Worm (Caenorhabditis elegans): ENCODE measurements around the gene F10G7.9.

Gene F10G7.9

ce11 chrII:4661278-4661677 is 45.0 kb downstream of the F10G7.9 start, which contains the start of gene T05A7.13:
TSS of gene T05A7.13 (minus strand) at chrII:4661378.
- TF ChIP-seq K02D7.2 (tag; optimal IDR thresholded peaks at IDR 0.05) (no peak), unc-55 (GFP tag; optimal IDR thresholded peaks at IDR 0.05) (no peak), sdc-2 (tag; optimal IDR thresholded peaks at IDR 0.05) (no peak), elt-2 (tag; optimal IDR thresholded peaks at IDR 0.05) (no peak), pros-1 (tag; optimal IDR thresholded peaks at IDR 0.05) (no peak), che-1 (tag; optimal IDR thresholded peaks at IDR 0.05) (no peak), ref-2 (tag; optimal IDR thresholded peaks at IDR 0.05) (no peak), pha-2 (tag; optimal IDR thresholded peaks at IDR 0.05) (no peak), pag-3 (tag; optimal IDR thresholded peaks at IDR 0.05; ENCODE audit: borderline replicate concordance) (no peak), sox-4 (tag; optimal IDR thresholded peaks at IDR 0.05) (no peak), pqm-1 (tag; optimal IDR thresholded peaks at IDR 0.05) (no peak), ceh-2 (tag; optimal IDR thresholded peaks at IDR 0.05) (no peak), fkh-10 (GFP tag; optimal IDR thresholded peaks at IDR 0.05) (no peak), Y22D7AL.16 (tag; optimal IDR thresholded peaks at IDR 0.05) (no peak), ceh-6 (GFP tag; optimal IDR thresholded peaks at IDR 0.05) (no peak)

ce11 chrII:4658245-4658644 is 48.0 kb downstream of the F10G7.9 start:
- no peak for TF ChIP-seq unc-86 (tag; optimal IDR thresholded peaks at IDR 0.05)
- no peak for TF ChIP-seq ama-1 (optimal IDR thresholded peaks at IDR 0.05)
- TF ChIP-seq pqm-1 (tag; optimal IDR thresholded peaks at IDR 0.05): no peak
- TF ChIP-seq pha-4 (tag; optimal IDR thresholded peaks at IDR 0.05): no peak
- no peak for TF ChIP-seq tbx-7 (tag; optimal IDR thresholded peaks at IDR 0.05)
- no peak for TF ChIP-seq elt-4 (tag; optimal IDR thresholded peaks at IDR 0.05)
- no peak for TF ChIP-seq ceh-24 (tag; optimal IDR thresholded peaks at IDR 0.05)
- TF ChIP-seq unc-55 (GFP tag; optimal IDR thresholded peaks at IDR 0.05): no peak
- TF ChIP-seq ceh-6 (GFP tag; optimal IDR thresholded peaks at IDR 0.05): no peak
- TF ChIP-seq ceh-2 (tag; optimal IDR thresholded peaks at IDR 0.05): no peak
- TF ChIP-seq zip-5 (tag; optimal IDR thresholded peaks at IDR 0.05): no peak
- TF ChIP-seq ceh-14 (tag; optimal IDR thresholded peaks at IDR 0.05): no peak
- no peak for TF ChIP-seq hlh-30 (tag; optimal IDR thresholded peaks at IDR 0.05; ENCODE audit: insufficient read depth)
- no peak for TF ChIP-seq ttx-3 (tag; optimal IDR thresholded peaks at IDR 0.05)
- no peak for TF ChIP-seq ceh-45 (GFP tag; IDR thresholded peaks at IDR 0.05)

- no peak for TF ChIP-seq ceh-18 (tag; optimal IDR thresholded peaks at IDR 0.05)
- no peak for TF ChIP-seq hlh-13 (GFP tag; optimal IDR thresholded peaks at IDR 0.05)
- no peak for TF ChIP-seq mec-3 (tag; optimal IDR thresholded peaks at IDR 0.05; ENCODE audit: borderline replicate concordance)
- no peak for TF ChIP-seq fkh-10 (GFP tag; optimal IDR thresholded peaks at IDR 0.05)
- TF ChIP-seq C08G9.2 (tag; optimal IDR thresholded peaks at IDR 0.05): no peak
- TF ChIP-seq F13H6.1 (tag; optimal IDR thresholded peaks at IDR 0.05): no peak
- no peak for TF ChIP-seq unc-55 (GFP tag; optimal IDR thresholded peaks at IDR 0.05)
- no peak for TF ChIP-seq ttx-3 (tag; optimal IDR thresholded peaks at IDR 0.05)
- no peak for TF ChIP-seq odd-2 (tag; optimal IDR thresholded peaks at IDR 0.05)
- TF ChIP-seq ahr-1 (tag; optimal IDR thresholded peaks at IDR 0.05): no peak
- TF ChIP-seq ceh-14 (tag; optimal IDR thresholded peaks at IDR 0.05): no peak
- no peak for TF ChIP-seq ceh-45 (GFP tag; IDR thresholded peaks at IDR 0.05)
- TF ChIP-seq ceh-30 (tag; optimal IDR thresholded peaks at IDR 0.05): no peak
- no peak for TF ChIP-seq sox-2 (GFP tag; IDR thresholded peaks at IDR 0.05)
- no peak for TF ChIP-seq Y22D7AL.16 (tag; optimal IDR thresholded peaks at IDR 0.05)
- no peak for TF ChIP-seq ceh-2 (tag; optimal IDR thresholded peaks at IDR 0.05)
- TF ChIP-seq pag-3 (tag; optimal IDR thresholded peaks at IDR 0.05; ENCODE audit: borderline replicate concordance): no peak
- TF ChIP-seq pha-2 (tag; optimal IDR thresholded peaks at IDR 0.05): no peak
Measured at ce11 chrII:4657370-4657769, 48.9 kb downstream of the F10G7.9 start.

ce11 chrII:4655834-4656233 is 50.5 kb downstream of the F10G7.9 start, which contains the start of gene fut-6:
TSS of gene fut-6 (minus strand) at chrII:4655934.
- TF ChIP-seq ama-1 (optimal IDR thresholded peaks at IDR 0.05) (no peak), ceh-2 (tag; optimal IDR thresholded peaks at IDR 0.05) (no peak), C38D4.7 (GFP tag; optimal IDR thresholded peaks at IDR 0.05) (no peak), gmeb-2 (tag; optimal IDR thresholded peaks at IDR 0.05) (no peak), ceh-34 (tag; optimal IDR thresholded peaks at IDR 0.05) (no peak), elt-2 (tag; optimal IDR thresholded peaks at IDR 0.05) (no peak), sox-2 (GFP tag; IDR thresholded peaks at IDR 0.05) (no peak), K02D7.2 (tag; optimal IDR thresholded peaks at IDR 0.05) (no peak), zip-5 (tag; optimal IDR thresholded peaks at IDR 0.05) (no peak), syd-9 (tag; optimal IDR thresholded peaks at IDR 0.05) (no peak), npax-4 (tag; optimal IDR thresholded peaks at IDR 0.05) (no peak), dve-1 (tag; optimal IDR thresholded peaks at IDR 0.05) (no peak), tbx-7 (tag; optimal IDR thresholded peaks at IDR 0.05) (no peak), hlh-8 (tag; optimal IDR thresholded peaks at IDR 0.05) (no peak), sox-4 (tag; optimal IDR thresholded peaks at IDR 0.05) (no peak)
